Fruit fly (Drosophila melanogaster) whole organism, prepupa: ENCODE measurements around the gene CG32318.
"Not testable (repeated sequence)": the region's sequence is repeated elsewhere in the genome, so short reads cannot be mapped to it uniquely, and the experiment has no call there.

Source experiments
- Blimp-1 ChIP-seq: fragments of 200-800 bp; sonication (Bioruptor generic); optimal IDR thresholded peaks from 3 replicates; lab custom pipeline; 2017; ENCODE audit warnings: missing biosample characterization, missing genetic modification characterization, mild to moderate bottlenecking, moderate library complexity, missing genetic modification reagents
- CG10631 ChIP-seq: fragments of 200-800 bp; sonication (Bioruptor generic); optimal IDR thresholded peaks from 2 replicates; lab custom pipeline; 2016; ENCODE audit warnings: missing biosample characterization, missing genetic modification characterization
- CG11294 ChIP-seq: fragments of 200-800 bp; sonication (Bioruptor generic); IDR thresholded peaks from 2 replicates; pipeline ENCODE4 v1.3.6; 2022; ENCODE audit warnings: missing biosample characterization, missing genetic modification characterization
- CG11902 ChIP-seq: fragments of 200-800 bp; sonication (Bioruptor generic); optimal IDR thresholded peaks from 3 replicates; lab custom pipeline; 2016; ENCODE audit warnings: missing biosample characterization, missing genetic modification characterization
- CG15336 ChIP-seq: fragments of 200-800 bp; sonication (Bioruptor generic); IDR thresholded peaks from 2 replicates; pipeline ENCODE4 v1.3.6; 2022; ENCODE audit warnings: missing biosample characterization, missing genetic modification characterization
- CG16779 ChIP-seq: fragments of 200-800 bp; sonication (Bioruptor generic); optimal IDR thresholded peaks from 3 replicates; lab custom pipeline; 2017; ENCODE audit warnings: missing biosample characterization, mild to moderate bottlenecking, missing genetic modification characterization
- CG3032 ChIP-seq: fragments of 200-800 bp; optimal IDR thresholded peaks from 2 replicates; lab custom pipeline; 2019; ENCODE audit warnings: missing biosample characterization, mild to moderate bottlenecking, missing genetic modification characterization, moderate library complexity
- CG31627 ChIP-seq: fragments of 200-800 bp; sonication (Bioruptor generic); optimal IDR thresholded peaks from 3 replicates; lab custom pipeline; 2016; ENCODE audit warnings: missing biosample characterization, missing genetic modification characterization
- CG3919 ChIP-seq: fragments of 200-800 bp; sonication (Bioruptor generic); optimal IDR thresholded peaks from 3 replicates; lab custom pipeline; 2016; ENCODE audit warnings: missing biosample characterization, missing genetic modification characterization
- CG4318 ChIP-seq: fragments of 200-800 bp; sonication (Bioruptor generic); optimal IDR thresholded peaks from 3 replicates; lab custom pipeline; 2017; ENCODE audit warnings: missing biosample characterization, mild to moderate bottlenecking, missing genetic modification characterization
- CG6163 ChIP-seq: fragments of 200-800 bp; sonication (Bioruptor generic); IDR thresholded peaks from 3 replicates; pipeline ENCODE4 v1.3.6; 2022; ENCODE audit warnings: missing biosample characterization, missing genetic modification characterization
- CG6276 ChIP-seq: fragments of 200-800 bp; sonication (Bioruptor generic); optimal IDR thresholded peaks from 2 replicates; lab custom pipeline; 2017; ENCODE audit warnings: missing biosample characterization, mild to moderate bottlenecking, missing genetic modification characterization
- CG6808 ChIP-seq: fragments of 200-800 bp; sonication (Bioruptor generic); optimal IDR thresholded peaks from 3 replicates; lab custom pipeline; 2017; ENCODE audit warnings: missing biosample characterization, missing genetic modification characterization, mild to moderate bottlenecking, moderate library complexity, missing genetic modification reagents
- CG7368 ChIP-seq: fragments of 200-800 bp; sonication (Bioruptor generic); optimal IDR thresholded peaks from 3 replicates; lab custom pipeline; 2016; ENCODE audit warnings: missing biosample characterization, missing genetic modification characterization
- CG8119 ChIP-seq: fragments of 200-800 bp; sonication (Bioruptor generic); IDR thresholded peaks from 3 replicates; pipeline ENCODE4 v1.3.6; 2022; ENCODE audit warnings: missing biosample characterization, missing genetic modification characterization
- CG8319 ChIP-seq: fragments of 200-800 bp; sonication (Bioruptor generic); optimal IDR thresholded peaks from 3 replicates; lab custom pipeline; 2016; ENCODE audit warnings: missing biosample characterization, missing genetic modification characterization
- Eip78C ChIP-seq: fragments of 200-800 bp; sonication (Bioruptor generic); peaks from one replicate; lab custom pipeline; 2016; ENCODE audit warnings: missing biosample characterization, missing genetic modification characterization
- Ets21C ChIP-seq: fragments of 200-800 bp; sonication (Bioruptor generic); optimal IDR thresholded peaks from 3 replicates; lab custom pipeline; 2016; ENCODE audit warnings: missing biosample characterization, missing genetic modification characterization
- Hr38 ChIP-seq: sonication (Bioruptor generic); optimal IDR thresholded peaks from 2 replicates; lab custom pipeline; 2016; ENCODE audit warnings: missing biosample characterization, missing genetic modification characterization
- Hr39 ChIP-seq: fragments of 200-800 bp; sonication (Bioruptor generic); optimal IDR thresholded peaks from 2 replicates; lab custom pipeline; 2016; ENCODE audit warnings: missing biosample characterization, missing genetic modification characterization
- Hr4 ChIP-seq: fragments of 200-800 bp; sonication (Bioruptor generic); optimal IDR thresholded peaks from 3 replicates; lab custom pipeline; 2016; ENCODE audit warnings: missing biosample characterization, missing genetic modification characterization
- Lpt ChIP-seq: fragments of 200-800 bp; sonication (Bioruptor generic); optimal IDR thresholded peaks from 3 replicates; lab custom pipeline; 2016; ENCODE audit warnings: missing biosample characterization, missing genetic modification characterization
- Smox ChIP-seq: fragments of 200-800 bp; sonication (Bioruptor generic); optimal IDR thresholded peaks from 3 replicates; lab custom pipeline; 2016; ENCODE audit warnings: missing biosample characterization, missing genetic modification characterization
- Sox102F ChIP-seq: fragments of 200-800 bp; sonication (Bioruptor generic); optimal IDR thresholded peaks from 2 replicates; lab custom pipeline; 2016; ENCODE audit warnings: missing biosample characterization, mild to moderate bottlenecking, missing genetic modification characterization
- Sox14 ChIP-seq: fragments of 200-800 bp; sonication (Bioruptor generic); optimal IDR thresholded peaks from 3 replicates; lab custom pipeline; 2016; ENCODE audit warnings: missing biosample characterization, missing genetic modification characterization
- acj6 ChIP-seq: fragments of 200-800 bp; sonication (Bioruptor generic); optimal IDR thresholded peaks from 3 replicates; lab custom pipeline; 2016; ENCODE audit warnings: missing biosample characterization, missing genetic modification characterization
- cyc ChIP-seq: fragments of 200-800 bp; sonication (Bioruptor generic); optimal IDR thresholded peaks from 3 replicates; lab custom pipeline; 2016; ENCODE audit warnings: missing biosample characterization, missing genetic modification characterization
- eg ChIP-seq: fragments of 200-800 bp; sonication (Bioruptor generic); IDR thresholded peaks from 3 replicates; pipeline ENCODE4 v1.3.6; 2022; ENCODE audit warnings: missing biosample characterization, missing genetic modification characterization
- esn ChIP-seq: fragments of 200-800 bp; sonication (Bioruptor generic); optimal IDR thresholded peaks from 2 replicates; lab custom pipeline; 2016; ENCODE audit warnings: missing biosample characterization, mild to moderate bottlenecking, missing genetic modification characterization, moderate library complexity
- fd85E ChIP-seq: fragments of 200-800 bp; sonication (Bioruptor generic); optimal IDR thresholded peaks from 3 replicates; lab custom pipeline; 2016; ENCODE audit warnings: missing biosample characterization, missing genetic modification characterization
- lz ChIP-seq: fragments of 200-800 bp; sonication (Bioruptor generic); optimal IDR thresholded peaks from 3 replicates; lab custom pipeline; 2016; ENCODE audit warnings: missing biosample characterization, missing genetic modification characterization
- pdm3 ChIP-seq: fragments of 200-800 bp; sonication (Bioruptor generic); optimal IDR thresholded peaks from 3 replicates; lab custom pipeline; 2016; ENCODE audit warnings: missing biosample characterization, missing genetic modification characterization
- salr ChIP-seq, 2 experiments: fragments of 200-800 bp; sonication (Bioruptor generic); optimal IDR thresholded peaks; 3 replicates each; lab custom pipeline; 2016 to 2018; ENCODE audit warnings: missing biosample characterization in 2 of 2, missing genetic modification characterization in 2 of 2, mild to moderate bottlenecking in 1 of 2
- spab ChIP-seq: fragments of 200-800 bp; sonication (Bioruptor generic); optimal IDR thresholded peaks from 2 replicates; lab custom pipeline; 2017; ENCODE audit warnings: missing biosample characterization, mild to moderate bottlenecking, missing genetic modification characterization, missing genetic modification reagents
- svp ChIP-seq: fragments of 200-800 bp; sonication (Bioruptor generic); peaks from one replicate; lab custom pipeline; 2016; ENCODE audit warnings: missing biosample characterization, missing genetic modification characterization
- topi ChIP-seq: fragments of 200-800 bp; sonication (Bioruptor generic); optimal IDR thresholded peaks from 3 replicates; lab custom pipeline; 2016; ENCODE audit warnings: missing biosample characterization, missing genetic modification characterization
- vri ChIP-seq: fragments of 200-800 bp; sonication (Bioruptor generic); optimal IDR thresholded peaks from 3 replicates; lab custom pipeline; 2016; ENCODE audit warnings: missing biosample characterization, mild to moderate bottlenecking, missing genetic modification characterization

The CG32318 gene

DNA sequence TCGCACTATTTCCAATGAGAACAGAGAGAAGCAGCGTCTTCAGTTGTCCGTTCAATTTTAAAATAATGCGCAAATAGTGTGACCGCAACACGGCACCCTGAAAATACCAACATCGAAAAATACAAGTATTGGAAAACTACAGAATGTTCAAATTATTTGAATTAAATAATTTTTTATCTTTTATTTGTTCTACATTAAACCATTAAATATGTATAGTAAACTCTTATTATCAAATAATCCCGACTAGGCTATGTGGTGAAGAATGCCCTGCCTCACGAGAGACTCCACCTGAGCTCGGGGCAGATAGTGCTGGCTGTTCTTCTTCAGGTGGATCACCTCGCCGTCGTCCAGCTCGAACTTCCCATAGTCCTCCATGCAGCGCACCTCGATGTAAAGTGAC lies at the start of gene CG32318:
TSS of gene CG32318 (minus strand) at position 101 of the 400 bp plus-strand sequence.
- TF ChIP-seq CG8119 (GFP tag; lab: Robert Waterston, UW); CG4318 (GFP tag; lab: Kevin White, UChicago); CG10631 (GFP tag; lab: Kevin White, UChicago): not testable (repeated sequence)

- TF ChIP-seq acj6 (GFP tag; lab: Kevin White, UChicago), result peak; percentile 12
- TF ChIP-seq Hr4, result no peak
- TF ChIP-seq salr (GFP tag; optimal IDR thresholded peaks at IDR 0.05; lab: Kevin White, UChicago), result no peak
- TF ChIP-seq Sox102F, result no peak
- no peak for TF ChIP-seq Hr38
- TF ChIP-seq CG16779 (tag; lab: Kevin White, UChicago), result no peak
- TF ChIP-seq CG15336, result 0 out of 2 replicates have a peak, but pooled peaks have one; percentile 22
- no peak for TF ChIP-seq CG6276 (GFP tag; lab: Kevin White, UChicago)
- TF ChIP-seq lz (GFP tag; lab: Kevin White, UChicago), result no peak
- TF ChIP-seq spab (GFP tag; lab: Kevin White, UChicago), result no peak
- no peak for TF ChIP-seq vri (GFP tag; lab: Kevin White, UChicago)
- peak; percentile 13 for TF ChIP-seq Ets21C
- no peak for TF ChIP-seq pdm3 (GFP tag; lab: Kevin White, UChicago)
- TF ChIP-seq CG11294, result no peak
- TF ChIP-seq Sox14 (GFP tag; lab: Kevin White, UChicago), result peak; percentile 75
- TF ChIP-seq Lpt, result no peak
- peak; percentile 35 for TF ChIP-seq Hr39 (GFP tag; lab: Kevin White, UChicago)
- peak; percentile 41 for TF ChIP-seq CG31627 (GFP tag; lab: Kevin White, UChicago)
- no peak for TF ChIP-seq CG7368 (GFP tag; lab: Kevin White, UChicago)
- no peak for TF ChIP-seq CG3919 (GFP tag; lab: Kevin White, UChicago)
- peak; percentile 43 for TF ChIP-seq CG6808
- 0 out of 3 replicates have a peak, but pooled peaks have one; percentile 16 for TF ChIP-seq eg (GFP tag; lab: Robert Waterston, UW)
- TF ChIP-seq esn (GFP tag; lab: Kevin White, UChicago), result no peak
- TF ChIP-seq cyc (GFP tag; lab: Kevin White, UChicago), result peak; percentile 19
- TF ChIP-seq svp (GFP tag; lab: Kevin White, UChicago), result peak; percentile 90
- TF ChIP-seq CG3032 (tag; lab: Kevin White, UChicago), result no peak
- TF ChIP-seq CG8319, result no peak
- no peak for TF ChIP-seq fd85E (GFP tag; lab: Kevin White, UChicago)
These were observed 49.0 kb upstream of the CG32318 start, which contains the start of gene Rabex-5 for dm6 chr3L:1295693-1296092. TSS of gene Rabex-5 (plus strand) at chr3L:1295913.

- TF ChIP-seq CG16779 (tag; lab: Kevin White, UChicago) (no peak), CG11902 (GFP tag; lab: Kevin White, UChicago) (no peak), CG7368 (GFP tag; lab: Kevin White, UChicago) (no peak), acj6 (GFP tag; lab: Kevin White, UChicago) (no peak), topi (GFP tag; lab: Kevin White, UChicago) (no peak), CG4318 (GFP tag; lab: Kevin White, UChicago) (no peak), Eip78C (GFP tag; lab: Kevin White, UChicago) (no peak), CG11294 (no peak), Blimp-1 (GFP tag; lab: Kevin White, UChicago) (no peak), esn (GFP tag; lab: Kevin White, UChicago) (no peak), CG6163 (GFP tag; lab: Robert Waterston, UW) (no peak), CG3032 (tag; lab: Kevin White, UChicago) (no peak), eg (GFP tag; lab: Robert Waterston, UW) (no peak), Smox (no peak)
These were observed 48.1 kb upstream of the CG32318 start for dm6 chr3L:1294835-1295234.
